Fruit fly (Drosophila melanogaster) whole organism, embryonic: ENCODE measurements around the gene Nup98-96.

Experiments used
- Aef1 ChIP-seq: fragments of 200-800 bp; sonication (Bioruptor generic); IDR thresholded peaks from 3 replicates; pipeline ENCODE4 v1.3.6; 2022; ENCODE audit warnings: missing biosample characterization, missing genetic modification characterization
- Bgb ChIP-seq: fragments of 200-800 bp; sonication (Bioruptor generic); IDR thresholded peaks from 2 replicates; pipeline ENCODE4 v1.3.6; 2022; ENCODE audit warnings: missing biosample characterization, missing genetic modification characterization; ENCODE audit not compliant: partially characterized antibody
- CG1024 ChIP-seq: fragments of 200-800 bp; sonication (Bioruptor generic); IDR thresholded peaks from 2 replicates; pipeline ENCODE4 v1.3.6; 2022; ENCODE audit warnings: missing biosample characterization, missing genetic modification characterization
- CG11504 ChIP-seq: fragments of 200-800 bp; sonication (Bioruptor generic); optimal IDR thresholded peaks from 3 replicates; lab custom pipeline; 2019; ENCODE audit warnings: missing biosample characterization, mild to moderate bottlenecking, missing genetic modification characterization, moderate library complexity
- CG12219 ChIP-seq: fragments of 200-800 bp; sonication (Bioruptor generic); optimal IDR thresholded peaks from 3 replicates; lab custom pipeline; 2018; ENCODE audit warnings: missing biosample characterization, mild to moderate bottlenecking, missing genetic modification characterization
- CG14965 ChIP-seq: fragments of 200-800 bp; sonication (Bioruptor generic); optimal IDR thresholded peaks from 2 replicates; lab custom pipeline; 2016; ENCODE audit warnings: missing biosample characterization, missing genetic modification characterization, borderline replicate concordance
- CG15073 ChIP-seq: fragments of 200-800 bp; sonication (Bioruptor generic); optimal IDR thresholded peaks from 2 replicates; lab custom pipeline; 2016; ENCODE audit warnings: missing biosample characterization, missing genetic modification characterization
- CG15479 ChIP-seq: fragments of 200-800 bp; sonication (Bioruptor generic); optimal IDR thresholded peaks from 3 replicates; lab custom pipeline; 2019; ENCODE audit warnings: missing biosample characterization, mild to moderate bottlenecking, missing genetic modification characterization, moderate library complexity
- CG16815 ChIP-seq: fragments of 200-800 bp; sonication (Bioruptor generic); optimal IDR thresholded peaks from 3 replicates; lab custom pipeline; 2017; ENCODE audit warnings: missing biosample characterization, mild to moderate bottlenecking, missing genetic modification characterization
- CG17385 ChIP-seq: fragments of 200-800 bp; sonication (Bioruptor generic); optimal IDR thresholded peaks from 3 replicates; lab custom pipeline; 2018; ENCODE audit warnings: missing biosample characterization, mild to moderate bottlenecking, missing genetic modification characterization
- CG2116 ChIP-seq: fragments of 200-800 bp; sonication (Bioruptor generic); optimal IDR thresholded peaks from 3 replicates; lab custom pipeline; 2018; ENCODE audit warnings: missing biosample characterization, mild to moderate bottlenecking, missing genetic modification characterization
- CG4424 ChIP-seq: fragments of 200-800 bp; sonication (Bioruptor generic); optimal IDR thresholded peaks from 3 replicates; lab custom pipeline; 2016; ENCODE audit warnings: missing biosample characterization, missing genetic modification characterization
- CG6272 ChIP-seq: fragments of 200-800 bp; sonication (Bioruptor generic); IDR thresholded peaks from 2 replicates; pipeline ENCODE4 v1.3.6; 2022; ENCODE audit warnings: missing biosample characterization, missing genetic modification characterization
- CG6854 ChIP-seq: fragments of 200-800 bp; sonication (Bioruptor generic); optimal IDR thresholded peaks from 3 replicates; lab custom pipeline; 2017; ENCODE audit warnings: missing biosample characterization, mild to moderate bottlenecking, missing genetic modification characterization
- CG7357 ChIP-seq: fragments of 200-800 bp; sonication (Bioruptor generic); IDR thresholded peaks from 3 replicates; pipeline ENCODE4 v1.3.6; 2022; ENCODE audit warnings: missing biosample characterization, missing genetic modification characterization
- CG7556 ChIP-seq: fragments of 200-800 bp; sonication (Bioruptor generic); optimal IDR thresholded peaks from 2 replicates; lab custom pipeline; 2017; ENCODE audit warnings: missing biosample characterization, mild to moderate bottlenecking, missing genetic modification characterization
- Dref ChIP-seq: fragments of 200-800 bp; sonication (Bioruptor generic); IDR thresholded peaks from 2 replicates; pipeline ENCODE4 v1.3.6; 2022; ENCODE audit warnings: missing biosample characterization, missing genetic modification characterization
- H15 ChIP-seq: fragments of 200-800 bp; sonication (Bioruptor generic); IDR thresholded peaks from 3 replicates; pipeline ENCODE4 v1.3.6; 2022; ENCODE audit warnings: missing biosample characterization, missing genetic modification characterization
- HHEX ChIP-seq: fragments of 200-800 bp; sonication (Bioruptor generic); optimal IDR thresholded peaks from 3 replicates; lab custom pipeline; 2017; ENCODE audit warnings: missing biosample characterization, mild to moderate bottlenecking, missing genetic modification characterization, missing genetic modification reagents
- HLH54F ChIP-seq: fragments of 200-800 bp; sonication (Bioruptor generic); optimal IDR thresholded peaks from 3 replicates; lab custom pipeline; 2016; ENCODE audit warnings: missing biosample characterization, missing genetic modification characterization
- HmgD ChIP-seq: fragments of 200-800 bp; sonication (Bioruptor generic); optimal IDR thresholded peaks from 3 replicates; lab custom pipeline; 2016; ENCODE audit warnings: missing biosample characterization, missing genetic modification characterization
- Hmx ChIP-seq: fragments of 200-800 bp; sonication (Bioruptor generic); optimal IDR thresholded peaks from 2 replicates; lab custom pipeline; 2016; ENCODE audit warnings: missing biosample characterization, missing genetic modification characterization
- NfI ChIP-seq: fragments of 200-800 bp; sonication (Bioruptor generic); optimal IDR thresholded peaks from 3 replicates; lab custom pipeline; 2018; ENCODE audit warnings: missing biosample characterization, mild to moderate bottlenecking, missing genetic modification characterization, moderate library complexity
- Oli ChIP-seq: fragments of 200-800 bp; sonication (Bioruptor generic); optimal IDR thresholded peaks from 2 replicates; lab custom pipeline; 2018; ENCODE audit warnings: missing biosample characterization, mild to moderate bottlenecking, missing genetic modification characterization, moderate library complexity
- Ravus ChIP-seq: fragments of 200-800 bp; sonication (Bioruptor generic); IDR thresholded peaks from 2 replicates; pipeline ENCODE4 v1.3.6; 2022; ENCODE audit warnings: missing biosample characterization, missing genetic modification characterization
- Rx ChIP-seq: fragments of 200-800 bp; sonication (Bioruptor generic); IDR thresholded peaks from 2 replicates; pipeline ENCODE4 v1.3.6; 2022; ENCODE audit warnings: missing biosample characterization, missing genetic modification characterization
- Sry-δ ChIP-seq: fragments of 200-800 bp; sonication (Bioruptor generic); optimal IDR thresholded peaks from 2 replicates; lab custom pipeline; 2016; ENCODE audit warnings: missing biosample characterization, missing genetic modification characterization
- Ssrp ChIP-seq: fragments of 200-800 bp; sonication (Bioruptor generic); optimal IDR thresholded peaks from 2 replicates; lab custom pipeline; 2018; ENCODE audit warnings: missing biosample characterization, mild to moderate bottlenecking, missing genetic modification characterization, moderate library complexity
- Stat92E ChIP-seq, 3 experiments: fragments of >200 bp in 2 of 3; fragments of 200-800 bp in 1 of 3; sonication (Bioruptor generic) in 1 of 3; optimal IDR thresholded peaks; 2 replicates each; lab custom pipeline; 2017 to 2019; ENCODE audit warnings: missing biosample characterization in 3 of 3, missing genetic modification characterization in 3 of 3, mild to moderate bottlenecking in 1 of 3, moderate library complexity in 1 of 3
- Trl ChIP-seq, 3 experiments: fragments of >200 bp in 2 of 3; fragments of 200-800 bp in 1 of 3; sonication (Bioruptor generic) in 1 of 3; optimal IDR thresholded peaks; 2 replicates in 1 of 3; 3 replicates in 2 of 3; lab custom pipeline; 2016 to 2017; ENCODE audit warnings: missing biosample characterization in 1 of 3, missing genetic modification characterization in 1 of 3
- al ChIP-seq: fragments of 200-800 bp; sonication (Bioruptor generic); IDR thresholded peaks from 2 replicates; pipeline ENCODE4 v1.3.6; 2022; ENCODE audit warnings: missing biosample characterization, missing genetic modification characterization
- amos ChIP-seq: fragments of 200-800 bp; sonication (Bioruptor generic); IDR thresholded peaks from 2 replicates; pipeline ENCODE4 v1.3.6; 2022; ENCODE audit warnings: missing biosample characterization, missing genetic modification characterization; ENCODE audit not compliant: partially characterized antibody
- bigmax ChIP-seq: fragments of 200-800 bp; sonication (Bioruptor generic); optimal IDR thresholded peaks from 2 replicates; lab custom pipeline; 2018; ENCODE audit warnings: missing biosample characterization, mild to moderate bottlenecking, missing genetic modification characterization
- dmrt11E ChIP-seq: fragments of 200-800 bp; sonication (Bioruptor generic); optimal IDR thresholded peaks from 3 replicates; lab custom pipeline; 2018; ENCODE audit warnings: missing biosample characterization, mild to moderate bottlenecking, missing genetic modification characterization, moderate library complexity
- eve ChIP-seq, 2 experiments: fragments of >200 bp; optimal IDR thresholded peaks; 2 replicates each; lab custom pipeline; 2017; ENCODE audit warnings: missing biosample characterization in 2 of 2, missing genetic modification characterization in 2 of 2
- grau ChIP-seq: fragments of 200-800 bp; optimal IDR thresholded peaks from 3 replicates; lab custom pipeline; 2019; ENCODE audit warnings: missing biosample characterization, mild to moderate bottlenecking, missing genetic modification characterization, moderate library complexity
- gsb-n ChIP-seq: fragments of 200-800 bp; sonication (Bioruptor generic); optimal IDR thresholded peaks from 3 replicates; lab custom pipeline; 2018; ENCODE audit warnings: missing biosample characterization, mild to moderate bottlenecking, missing genetic modification characterization
- h ChIP-seq: fragments of >200 bp; optimal IDR thresholded peaks from 2 replicates; lab custom pipeline; 2017
- ham ChIP-seq: fragments of 200-800 bp; sonication (Bioruptor generic); IDR thresholded peaks from 2 replicates; pipeline ENCODE4 v1.3.6; 2022; ENCODE audit warnings: missing biosample characterization, missing genetic modification characterization
- hbn ChIP-seq: fragments of 200-800 bp; sonication (Bioruptor generic); IDR thresholded peaks from 2 replicates; pipeline ENCODE4 v1.3.6; 2022; ENCODE audit warnings: missing biosample characterization, missing genetic modification characterization; ENCODE audit not compliant: partially characterized antibody
- mam ChIP-seq: fragments of 200-800 bp; sonication (Bioruptor generic); optimal IDR thresholded peaks from 3 replicates; lab custom pipeline; 2016; ENCODE audit warnings: missing biosample characterization, missing genetic modification characterization
- nerfin-2 ChIP-seq: fragments of 200-800 bp; sonication (Bioruptor generic); IDR thresholded peaks from 2 replicates; pipeline ENCODE4 v1.3.6; 2022; ENCODE audit warnings: missing biosample characterization, missing genetic modification characterization; ENCODE audit not compliant: partially characterized antibody
- oc ChIP-seq: fragments of 200-800 bp; sonication (Bioruptor generic); optimal IDR thresholded peaks from 2 replicates; lab custom pipeline; 2018; ENCODE audit warnings: missing biosample characterization, mild to moderate bottlenecking, missing genetic modification characterization, moderate library complexity
- pho ChIP-seq: fragments of 200-800 bp; sonication (Bioruptor generic); optimal IDR thresholded peaks from 2 replicates; lab custom pipeline; 2016; ENCODE audit warnings: missing biosample characterization, missing genetic modification characterization
- pum ChIP-seq: fragments of 200-800 bp; sonication (Bioruptor generic); optimal IDR thresholded peaks from 2 replicates; lab custom pipeline; 2016; ENCODE audit warnings: missing biosample characterization, missing genetic modification characterization
- repo ChIP-seq: fragments of 200-800 bp; sonication (Bioruptor generic); optimal IDR thresholded peaks from 2 replicates; lab custom pipeline; 2016; ENCODE audit warnings: missing biosample characterization, missing genetic modification characterization
- sens-2 ChIP-seq: fragments of 200-800 bp; sonication (Bioruptor generic); IDR thresholded peaks from 2 replicates; pipeline ENCODE4 v1.3.6; 2022; ENCODE audit warnings: missing biosample characterization, missing genetic modification characterization
- sr ChIP-seq: fragments of 200-800 bp; sonication (Bioruptor generic); IDR thresholded peaks from 3 replicates; pipeline ENCODE4 v1.3.6; 2022; ENCODE audit warnings: missing biosample characterization, missing genetic modification characterization
- tna ChIP-seq: fragments of 200-800 bp; sonication (Bioruptor generic); IDR thresholded peaks from 2 replicates; pipeline ENCODE4 v1.3.6; 2022; ENCODE audit warnings: missing biosample characterization, missing genetic modification characterization; ENCODE audit not compliant: partially characterized antibody
- tx ChIP-seq: fragments of 200-800 bp; sonication (Bioruptor generic); optimal IDR thresholded peaks from 2 replicates; lab custom pipeline; 2016; ENCODE audit warnings: missing biosample characterization, missing genetic modification characterization
- vnd ChIP-seq: fragments of 200-800 bp; sonication (Bioruptor generic); IDR thresholded peaks from 3 replicates; pipeline ENCODE4 v1.3.6; 2022; ENCODE audit warnings: missing biosample characterization, missing genetic modification characterization; ENCODE audit not compliant: partially characterized antibody

The Nup98-96 gene

dm6 chr3R:23729066-23729465 lies 52.4 kb downstream of the Nup98-96 start (continued):
- peak; percentile 7 for TF ChIP-seq mam (GFP tag; lab: Kevin White, UChicago)
- TF ChIP-seq eve (GFP tag; optimal IDR thresholded peaks at IDR 0.05; lab: Kevin White, UChicago): no peak
- no peak for TF ChIP-seq gsb-n (tag; lab: Kevin White, UChicago)
- no peak for TF ChIP-seq vnd (GFP tag; lab: Robert Waterston, UW)
- TF ChIP-seq Aef1 (GFP tag; lab: Robert Waterston, UW): no peak
- TF ChIP-seq CG11504: no peak
- no peak for TF ChIP-seq Dref
- TF ChIP-seq hbn (GFP tag; lab: Robert Waterston, UW): no peak
- TF ChIP-seq CG4424 (GFP tag; lab: Kevin White, UChicago): no peak
- TF ChIP-seq al (GFP tag; lab: Robert Waterston, UW): no peak
- TF ChIP-seq repo (GFP tag; lab: Kevin White, UChicago): no peak
- TF ChIP-seq CG2116: peak; percentile 2
- no peak for TF ChIP-seq sr
- no peak for TF ChIP-seq oc
- TF ChIP-seq HLH54F (GFP tag; lab: Kevin White, UChicago): no peak
- no peak for TF ChIP-seq CG7556 (GFP tag; lab: Kevin White, UChicago)
- no peak for TF ChIP-seq pum (GFP tag; lab: Kevin White, UChicago)
- TF ChIP-seq H15: no peak
- TF ChIP-seq pho (GFP tag; lab: Kevin White, UChicago): peak; percentile 52
- TF ChIP-seq Oli (tag; lab: Kevin White, UChicago): no peak
- peak; percentile 5 for TF ChIP-seq dmrt11E (tag; lab: Kevin White, UChicago)
- TF ChIP-seq grau (tag; lab: Kevin White, UChicago): no peak
- no peak for TF ChIP-seq Ravus (GFP tag; lab: Robert Waterston, UW)
- no peak for TF ChIP-seq tx (GFP tag; lab: Kevin White, UChicago)
- no peak for TF ChIP-seq bigmax (GFP tag; lab: Kevin White, UChicago)
- TF ChIP-seq sens-2: no peak
- peak; percentile 45 for TF ChIP-seq CG12219
- TF ChIP-seq Hmx: no peak
- TF ChIP-seq tna (GFP tag; lab: Robert Waterston, UW): no peak
- TF ChIP-seq CG17385 (GFP tag; lab: Kevin White, UChicago): peak; percentile 45
- peak; percentile 8 for TF ChIP-seq NfI (GFP tag; lab: Kevin White, UChicago)
- no peak for TF ChIP-seq CG6272 (GFP tag; lab: Robert Waterston, UW)
- TF ChIP-seq Sry-δ (GFP tag; lab: Kevin White, UChicago): no peak
- TF ChIP-seq nerfin-2 (GFP tag; lab: Robert Waterston, UW): no peak
- no peak for TF ChIP-seq h (lab: Kevin White, UChicago)
- no peak for TF ChIP-seq HmgD (GFP tag; lab: Kevin White, UChicago)
- TF ChIP-seq Bgb: no peak
- TF ChIP-seq ham (GFP tag; lab: Robert Waterston, UW): no peak
- no peak for TF ChIP-seq CG14965 (GFP tag; lab: Kevin White, UChicago)
- no peak for TF ChIP-seq CG15479
- TF ChIP-seq CG15073 (GFP tag; lab: Kevin White, UChicago): no peak
- no peak for TF ChIP-seq CG16815 (GFP tag; lab: Kevin White, UChicago)
- TF ChIP-seq CG1024: no peak
- TF ChIP-seq HHEX: peak; percentile 60
- no peak for TF ChIP-seq CG7357 (GFP tag; lab: Robert Waterston, UW)
- no peak for TF ChIP-seq Stat92E (GFP tag; optimal IDR thresholded peaks at IDR 0.05; lab: Kevin White, UChicago)
- TF ChIP-seq amos (GFP tag; lab: Robert Waterston, UW): no peak
- no peak for TF ChIP-seq Ssrp (tag; lab: Kevin White, UChicago)
- no peak for TF ChIP-seq Rx (GFP tag; lab: Robert Waterston, UW)
- peak; percentile 55 for TF ChIP-seq CG6854 (GFP tag; lab: Kevin White, UChicago)
- TF ChIP-seq Trl (optimal IDR thresholded peaks at IDR 0.05; lab: Kevin White, UChicago): no peak
- TF ChIP-seq Trl (GFP tag; optimal IDR thresholded peaks at IDR 0.05; lab: Kevin White, UChicago): no peak
